Fruit fly (Drosophila melanogaster) whole organism, adult: ENCODE measurements around the gene ATP6AP2.

Experiments
- CG14711 ChIP-seq: fragments of 200-800 bp; sonication (Bioruptor generic); optimal IDR thresholded peaks from 2 replicates; lab custom pipeline; 2018; ENCODE audit warnings: missing biosample characterization, mild to moderate bottlenecking, missing genetic modification characterization, moderate library complexity
- CG1620 ChIP-seq: fragments of 200-800 bp; sonication (Bioruptor generic); optimal IDR thresholded peaks from 2 replicates; lab custom pipeline; 2016; ENCODE audit warnings: missing biosample characterization, missing genetic modification characterization
- CG33017 ChIP-seq: fragments of 200-800 bp; sonication (Bioruptor generic); optimal IDR thresholded peaks from 2 replicates; lab custom pipeline; 2018; ENCODE audit warnings: missing biosample characterization, mild to moderate bottlenecking, missing genetic modification characterization, moderate library complexity
- CG7045 ChIP-seq: fragments of 200-800 bp; sonication (Bioruptor generic); optimal IDR thresholded peaks from 2 replicates; lab custom pipeline; 2017; ENCODE audit warnings: missing biosample characterization, mild to moderate bottlenecking, missing genetic modification characterization
- Clk ChIP-seq: fragments of 200-800 bp; sonication (Bioruptor generic); optimal IDR thresholded peaks from 2 replicates; lab custom pipeline; 2017; ENCODE audit warnings: missing biosample characterization, missing genetic modification characterization
- Mnt ChIP-seq: fragments of 200-800 bp; sonication (Bioruptor generic); optimal IDR thresholded peaks from 2 replicates; lab custom pipeline; 2016; ENCODE audit warnings: missing biosample characterization, mild to moderate bottlenecking, missing genetic modification characterization
- kay ChIP-seq: fragments of 200-800 bp; sonication (Bioruptor generic); peaks from one replicate; lab custom pipeline; 2016; ENCODE audit warnings: missing biosample characterization, missing genetic modification characterization, borderline replicate concordance
- toe ChIP-seq: fragments of 200-800 bp; sonication (Bioruptor generic); optimal IDR thresholded peaks from 2 replicates; lab custom pipeline; 2016; ENCODE audit warnings: missing biosample characterization, missing genetic modification characterization

DNA sequence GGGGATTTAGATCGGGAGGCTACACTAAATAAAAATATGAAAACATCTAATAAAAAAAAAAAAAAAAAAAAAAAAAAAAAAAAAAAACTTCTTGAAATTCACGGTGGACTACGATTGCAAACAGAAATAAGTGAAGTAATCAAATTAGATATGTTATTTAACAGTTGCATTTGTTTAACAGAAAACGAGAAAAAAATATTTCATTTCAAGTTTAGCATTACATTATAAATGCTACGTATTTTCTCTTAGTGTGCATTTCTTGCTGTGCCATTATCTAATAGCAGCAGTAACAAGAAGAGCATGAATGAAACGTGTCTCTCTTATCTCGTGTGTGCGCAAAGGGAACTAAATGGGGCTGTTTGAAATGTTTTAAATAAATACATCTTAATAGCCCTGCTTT, 35.6 kb upstream of the ATP6AP2 start:
- no peak for TF ChIP-seq Mnt (GFP tag; lab: Kevin White, UChicago)
- no peak for TF ChIP-seq CG7045 (GFP tag; lab: Kevin White, UChicago)
- TF ChIP-seq CG1620 (GFP tag; lab: Kevin White, UChicago), result no peak
- TF ChIP-seq toe (GFP tag; lab: Kevin White, UChicago), result no peak
- no peak for TF ChIP-seq kay (GFP tag; lab: Kevin White, UChicago)
- no peak for TF ChIP-seq Clk
- TF ChIP-seq CG33017, result no peak
- TF ChIP-seq CG14711 (tag; lab: Kevin White, UChicago), result peak; percentile 26
